Fruit fly (Drosophila melanogaster): ENCODE results near the gene CG11248.

The CG11248 gene

DNA sequence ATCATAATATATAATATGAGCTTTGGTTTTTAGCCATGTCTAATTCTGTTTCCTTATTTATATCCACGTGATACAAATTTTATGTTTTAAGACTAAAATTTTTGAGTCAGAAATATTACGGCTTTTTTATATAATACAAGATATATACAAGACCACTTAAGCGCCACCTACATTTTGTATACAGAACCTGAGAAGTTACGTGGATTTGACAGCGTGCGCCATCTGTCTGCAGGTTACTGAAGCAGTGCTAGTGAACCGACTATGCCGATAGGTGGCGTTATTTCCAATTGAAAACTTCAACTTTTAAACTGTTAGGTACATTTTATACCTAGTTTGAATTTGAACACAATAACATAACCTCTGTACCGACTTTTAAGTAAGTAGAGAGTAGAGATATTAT, 27.1 kb upstream of the CG11248 start:
- TF ChIP-seq CG12768 (GFP tag; optimal IDR thresholded peaks at IDR 0.05) (no peak), CG11617 (GFP tag; optimal IDR thresholded peaks at IDR 0.05) (no peak), cnc (optimal IDR thresholded peaks at IDR 0.05) (no peak), CG1620 (GFP tag; optimal IDR thresholded peaks at IDR 0.05) (peak; percentile 50), pad (GFP tag; optimal IDR thresholded peaks at IDR 0.05) (no peak), bab1 (GFP tag; optimal IDR thresholded peaks at IDR 0.05) (peak; percentile 67), ovo (GFP tag; optimal IDR thresholded peaks at IDR 0.05) (peak; percentile 0), Crg-1 (GFP tag; optimal IDR thresholded peaks at IDR 0.05) (no peak), Mnt (GFP tag; optimal IDR thresholded peaks at IDR 0.05) (no peak), CG7045 (GFP tag; optimal IDR thresholded peaks at IDR 0.05) (no peak), kay (GFP tag; ENCODE audit: borderline replicate concordance) (peak; percentile 10), CG5204 (GFP tag; optimal IDR thresholded peaks at IDR 0.05) (peak; percentile 47), Hr96 (GFP tag; optimal IDR thresholded peaks at IDR 0.05) (peak; percentile 58), CG33017 (tag; optimal IDR thresholded peaks at IDR 0.05) (no peak), CG7101 (tag; optimal IDR thresholded peaks at IDR 0.05) (no peak), tj (GFP tag; optimal IDR thresholded peaks at IDR 0.05) (no peak), CG14711 (tag; optimal IDR thresholded peaks at IDR 0.05) (no peak), cic (GFP tag; optimal IDR thresholded peaks at IDR 0.05) (no peak), toe (GFP tag; optimal IDR thresholded peaks at IDR 0.05) (peak; percentile 32), Clk (GFP tag; optimal IDR thresholded peaks at IDR 0.05) (no peak)

DNA sequence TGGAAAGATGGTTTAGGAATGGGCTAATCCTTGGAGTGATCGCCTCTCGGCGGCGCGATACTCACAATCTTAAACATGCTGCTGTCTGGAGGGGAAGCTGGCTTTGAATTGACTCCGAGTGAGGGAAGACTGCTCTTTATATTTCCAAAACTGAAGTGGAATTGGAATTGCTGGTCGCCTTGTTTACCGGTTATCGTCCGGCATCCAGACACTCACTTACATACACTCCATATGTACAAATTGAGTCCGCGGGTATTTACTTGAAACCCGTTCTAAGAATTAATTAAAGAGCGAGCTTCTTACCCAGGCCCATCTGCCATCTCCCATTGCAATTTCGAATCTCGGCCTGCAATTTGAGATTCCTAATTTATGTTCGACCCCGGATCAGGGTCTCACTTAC, 13.0 kb upstream of the CG11248 start, which contains the start of gene Cpr78E:
TSS of gene Cpr78E (minus strand) at position 101 of the 400 bp plus-strand sequence.
- no peak for TF ChIP-seq ovo (GFP tag; optimal IDR thresholded peaks at IDR 0.05)
- TF ChIP-seq tj (GFP tag; optimal IDR thresholded peaks at IDR 0.05): no peak
- TF ChIP-seq Crg-1 (GFP tag; optimal IDR thresholded peaks at IDR 0.05): no peak
- no peak for TF ChIP-seq toe (GFP tag; optimal IDR thresholded peaks at IDR 0.05)
- no peak for TF ChIP-seq bab1 (GFP tag; optimal IDR thresholded peaks at IDR 0.05)
- no peak for TF ChIP-seq CG7101 (tag; optimal IDR thresholded peaks at IDR 0.05)
- no peak for TF ChIP-seq Mnt (GFP tag; optimal IDR thresholded peaks at IDR 0.05)
- no peak for TF ChIP-seq Hr96 (GFP tag; optimal IDR thresholded peaks at IDR 0.05)
- no peak for TF ChIP-seq Clk (GFP tag; optimal IDR thresholded peaks at IDR 0.05)
- TF ChIP-seq CG14711 (tag; optimal IDR thresholded peaks at IDR 0.05): no peak

DNA sequence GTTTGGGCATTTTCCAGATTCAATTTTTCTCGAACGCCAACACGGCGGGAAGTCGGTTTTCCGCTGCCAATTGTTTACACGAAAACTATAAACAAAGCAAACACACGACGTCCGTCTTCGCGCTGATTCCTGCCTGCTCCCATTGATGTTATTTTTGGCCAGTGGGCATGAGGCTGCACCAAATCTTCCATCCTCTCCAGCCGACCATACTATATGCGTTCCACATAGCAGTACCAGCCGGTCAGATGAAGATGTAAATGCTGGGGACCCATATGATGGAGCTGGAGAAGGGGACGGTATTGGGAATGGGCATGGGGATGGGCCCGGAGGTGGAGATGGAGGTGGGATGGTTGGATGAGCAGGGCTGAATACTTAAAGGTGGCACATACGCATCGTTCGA, 12.3 kb upstream of the CG11248 start:
- TF ChIP-seq toe (GFP tag; optimal IDR thresholded peaks at IDR 0.05): no peak
- TF ChIP-seq tj (GFP tag; optimal IDR thresholded peaks at IDR 0.05): no peak
- no peak for TF ChIP-seq CG7101 (tag; optimal IDR thresholded peaks at IDR 0.05)
- no peak for TF ChIP-seq Mnt (GFP tag; optimal IDR thresholded peaks at IDR 0.05)
- TF ChIP-seq CG33017 (tag; optimal IDR thresholded peaks at IDR 0.05): no peak
- TF ChIP-seq CG11617 (GFP tag; optimal IDR thresholded peaks at IDR 0.05): no peak
- TF ChIP-seq cic (GFP tag; optimal IDR thresholded peaks at IDR 0.05): no peak
- no peak for TF ChIP-seq CG1620 (GFP tag; optimal IDR thresholded peaks at IDR 0.05)
- TF ChIP-seq Clk (GFP tag; optimal IDR thresholded peaks at IDR 0.05): no peak
- TF ChIP-seq kay (GFP tag; ENCODE audit: borderline replicate concordance): no peak
- TF ChIP-seq pad (GFP tag; optimal IDR thresholded peaks at IDR 0.05): no peak
- no peak for TF ChIP-seq CG5204 (GFP tag; optimal IDR thresholded peaks at IDR 0.05)
- TF ChIP-seq CG7045 (GFP tag; optimal IDR thresholded peaks at IDR 0.05): no peak
- TF ChIP-seq CG12768 (GFP tag; optimal IDR thresholded peaks at IDR 0.05): no peak
- no peak for TF ChIP-seq ovo (GFP tag; optimal IDR thresholded peaks at IDR 0.05)
- TF ChIP-seq Hr96 (GFP tag; optimal IDR thresholded peaks at IDR 0.05): no peak
- no peak for TF ChIP-seq bab1 (GFP tag; optimal IDR thresholded peaks at IDR 0.05)
- no peak for TF ChIP-seq Crg-1 (GFP tag; optimal IDR thresholded peaks at IDR 0.05)
- TF ChIP-seq cnc (optimal IDR thresholded peaks at IDR 0.05): no peak

DNA sequence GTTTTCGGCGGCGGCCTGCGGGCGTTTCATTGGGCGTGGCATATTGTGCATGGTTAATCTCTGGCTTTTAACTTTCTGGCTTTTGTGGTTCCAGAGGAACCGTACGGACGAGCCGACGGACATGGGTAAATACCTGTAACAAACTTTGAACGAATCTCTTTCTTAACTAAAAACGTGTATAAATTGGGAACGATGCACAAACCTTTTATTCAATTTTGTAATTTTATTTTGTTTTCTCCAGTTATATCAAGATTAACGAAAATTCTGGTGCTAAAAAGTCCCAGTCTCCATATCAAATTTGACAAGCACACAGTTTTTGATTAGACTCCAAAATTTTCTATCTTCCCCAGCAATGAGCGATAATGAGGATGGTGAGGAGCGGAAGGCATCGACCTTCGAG, 8.0 kb upstream of the CG11248 start, which contains the start of gene CG11249:
TSS of gene CG11249 (plus strand) at position 301 of the 400 bp plus-strand sequence.
- TF ChIP-seq CG12768 (GFP tag; optimal IDR thresholded peaks at IDR 0.05) (no peak), CG5204 (GFP tag; optimal IDR thresholded peaks at IDR 0.05) (no peak), CG11617 (GFP tag; optimal IDR thresholded peaks at IDR 0.05) (no peak), CG7045 (GFP tag; optimal IDR thresholded peaks at IDR 0.05) (no peak), cnc (optimal IDR thresholded peaks at IDR 0.05) (no peak), CG14711 (tag; optimal IDR thresholded peaks at IDR 0.05) (no peak), kay (GFP tag; ENCODE audit: borderline replicate concordance) (no peak), CG1620 (GFP tag; optimal IDR thresholded peaks at IDR 0.05) (no peak), Crg-1 (GFP tag; optimal IDR thresholded peaks at IDR 0.05) (no peak), CG7101 (tag; optimal IDR thresholded peaks at IDR 0.05) (no peak), ovo (GFP tag; optimal IDR thresholded peaks at IDR 0.05) (no peak), Clk (GFP tag; optimal IDR thresholded peaks at IDR 0.05) (no peak), bab1 (GFP tag; optimal IDR thresholded peaks at IDR 0.05) (no peak), toe (GFP tag; optimal IDR thresholded peaks at IDR 0.05) (no peak)

DNA sequence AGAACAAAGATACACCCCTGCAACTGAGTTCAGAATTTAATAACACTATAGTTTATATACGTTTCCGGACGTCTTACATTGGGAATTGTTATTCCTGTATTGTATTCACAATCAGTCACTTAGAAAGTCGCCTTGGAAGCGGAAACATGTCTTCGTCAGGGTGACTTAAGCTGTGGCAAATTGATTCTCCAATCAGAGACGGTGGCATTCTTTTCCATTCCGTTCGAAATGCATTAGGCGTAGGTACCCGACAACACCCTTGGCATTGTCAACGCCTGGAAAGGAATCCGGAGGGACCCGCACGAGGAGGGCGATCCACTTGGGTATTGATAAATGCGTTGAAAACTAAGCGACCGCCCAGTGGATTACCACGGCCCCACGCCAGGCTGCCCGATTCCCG, 4.1 kb downstream of the CG11248 start, which contains the start of gene Sfp78E:
TSS of gene Sfp78E (minus strand) at position 101 of the 400 bp plus-strand sequence.
- no peak for TF ChIP-seq Hr96 (GFP tag; optimal IDR thresholded peaks at IDR 0.05)
- TF ChIP-seq Clk (GFP tag; optimal IDR thresholded peaks at IDR 0.05): no peak
- no peak for TF ChIP-seq cic (GFP tag; optimal IDR thresholded peaks at IDR 0.05)
- TF ChIP-seq CG7045 (GFP tag; optimal IDR thresholded peaks at IDR 0.05): no peak
- TF ChIP-seq bab1 (GFP tag; optimal IDR thresholded peaks at IDR 0.05): no peak
- TF ChIP-seq CG7101 (tag; optimal IDR thresholded peaks at IDR 0.05): no peak
- TF ChIP-seq ovo (GFP tag; optimal IDR thresholded peaks at IDR 0.05): no peak
- no peak for TF ChIP-seq tj (GFP tag; optimal IDR thresholded peaks at IDR 0.05)
- TF ChIP-seq pad (GFP tag; optimal IDR thresholded peaks at IDR 0.05): no peak
- no peak for TF ChIP-seq CG14711 (tag; optimal IDR thresholded peaks at IDR 0.05)
- no peak for TF ChIP-seq CG33017 (tag; optimal IDR thresholded peaks at IDR 0.05)
- no peak for TF ChIP-seq CG1620 (GFP tag; optimal IDR thresholded peaks at IDR 0.05)
- no peak for TF ChIP-seq Mnt (GFP tag; optimal IDR thresholded peaks at IDR 0.05)
- no peak for TF ChIP-seq Crg-1 (GFP tag; optimal IDR thresholded peaks at IDR 0.05)
- TF ChIP-seq toe (GFP tag; optimal IDR thresholded peaks at IDR 0.05): no peak
- TF ChIP-seq cnc (optimal IDR thresholded peaks at IDR 0.05): no peak
- no peak for TF ChIP-seq CG12768 (GFP tag; optimal IDR thresholded peaks at IDR 0.05)
- no peak for TF ChIP-seq CG5204 (GFP tag; optimal IDR thresholded peaks at IDR 0.05)
- no peak for TF ChIP-seq kay (GFP tag; ENCODE audit: borderline replicate concordance)
- no peak for TF ChIP-seq CG11617 (GFP tag; optimal IDR thresholded peaks at IDR 0.05)

DNA sequence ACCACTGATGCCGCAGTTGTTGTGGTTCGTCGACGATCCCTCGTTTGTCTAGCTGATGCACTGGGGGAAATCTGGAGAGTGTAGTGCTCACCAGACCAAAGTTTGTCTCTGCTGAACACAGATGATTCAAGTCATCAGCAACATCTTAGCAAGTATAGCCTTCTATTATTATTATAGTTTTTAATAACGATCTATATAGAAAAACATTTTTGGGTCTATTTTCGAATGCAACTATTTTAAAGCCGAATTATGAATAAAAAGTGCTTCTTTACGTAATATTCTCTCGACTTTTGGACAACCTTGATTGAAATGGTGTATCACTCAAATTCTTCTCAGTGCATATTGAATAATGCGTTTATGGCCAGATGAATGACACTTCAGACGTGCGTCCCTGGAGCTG, 5.9 kb downstream of the CG11248 start:
- no peak for TF ChIP-seq CG5204 (GFP tag; optimal IDR thresholded peaks at IDR 0.05)
- TF ChIP-seq kay (GFP tag; ENCODE audit: borderline replicate concordance): no peak
- TF ChIP-seq CG7101 (tag; optimal IDR thresholded peaks at IDR 0.05): no peak
- no peak for TF ChIP-seq CG33017 (tag; optimal IDR thresholded peaks at IDR 0.05)
- TF ChIP-seq Clk (GFP tag; optimal IDR thresholded peaks at IDR 0.05): no peak
- TF ChIP-seq cnc (optimal IDR thresholded peaks at IDR 0.05): no peak
- TF ChIP-seq Mnt (GFP tag; optimal IDR thresholded peaks at IDR 0.05): no peak
- no peak for TF ChIP-seq ovo (GFP tag; optimal IDR thresholded peaks at IDR 0.05)
- no peak for TF ChIP-seq toe (GFP tag; optimal IDR thresholded peaks at IDR 0.05)
- TF ChIP-seq tj (GFP tag; optimal IDR thresholded peaks at IDR 0.05): no peak
- TF ChIP-seq CG11617 (GFP tag; optimal IDR thresholded peaks at IDR 0.05): no peak

Measured in whole organism, adult.